Fruit fly (Drosophila melanogaster) whole organism, embryonic: ENCODE measurements around the gene Fam92.
A peak's percentile ranks its signal among the peaks of the same experiment; 100 is the strongest.

Source experiments
- Adf1 ChIP-seq: fragments of 200-800 bp; sonication (Bioruptor generic); IDR thresholded peaks from 2 replicates; pipeline ENCODE4 v1.3.6; 2022; ENCODE audit warnings: missing biosample characterization, missing genetic modification characterization
- Bgb ChIP-seq: fragments of 200-800 bp; sonication (Bioruptor generic); IDR thresholded peaks from 2 replicates; pipeline ENCODE4 v1.3.6; 2022; ENCODE audit warnings: missing biosample characterization, missing genetic modification characterization; ENCODE audit not compliant: partially characterized antibody
- Blimp-1 ChIP-seq: fragments of 200-800 bp; sonication (Bioruptor generic); optimal IDR thresholded peaks from 3 replicates; lab custom pipeline; 2018; ENCODE audit warnings: missing biosample characterization, missing genetic modification characterization, mild to moderate bottlenecking, moderate library complexity, missing genetic modification reagents
- CG10321 ChIP-seq: fragments of 200-800 bp; sonication (Bioruptor generic); IDR thresholded peaks from 2 replicates; pipeline ENCODE4 v1.3.6; 2022; ENCODE audit warnings: missing biosample characterization, missing genetic modification characterization
- CG12071 ChIP-seq: fragments of 200-800 bp; sonication (Bioruptor generic); optimal IDR thresholded peaks from 3 replicates; lab custom pipeline; 2018; ENCODE audit warnings: missing biosample characterization, mild to moderate bottlenecking, missing genetic modification characterization
- CG12942 ChIP-seq: fragments of 200-800 bp; sonication (Bioruptor generic); optimal IDR thresholded peaks from 3 replicates; lab custom pipeline; 2016; ENCODE audit warnings: missing biosample characterization, missing genetic modification characterization
- CG13894 ChIP-seq: fragments of 200-800 bp; sonication (Bioruptor generic); optimal IDR thresholded peaks from 3 replicates; lab custom pipeline; 2018; ENCODE audit warnings: missing biosample characterization, mild to moderate bottlenecking, missing genetic modification characterization, moderate library complexity
- CG15479 ChIP-seq: fragments of 200-800 bp; sonication (Bioruptor generic); optimal IDR thresholded peaks from 3 replicates; lab custom pipeline; 2019; ENCODE audit warnings: missing biosample characterization, mild to moderate bottlenecking, missing genetic modification characterization, moderate library complexity
- CG17829 ChIP-seq: fragments of 200-800 bp; optimal IDR thresholded peaks from 2 replicates; lab custom pipeline; 2019; ENCODE audit warnings: missing biosample characterization, mild to moderate bottlenecking, missing genetic modification characterization, moderate library complexity
- CG2120 ChIP-seq: fragments of 200-800 bp; sonication (Bioruptor generic); optimal IDR thresholded peaks from 3 replicates; lab custom pipeline; 2016; ENCODE audit warnings: missing biosample characterization, missing genetic modification characterization
- CG2875 ChIP-seq: fragments of 200-800 bp; sonication (Bioruptor generic); optimal IDR thresholded peaks from 2 replicates; lab custom pipeline; 2017; ENCODE audit warnings: missing biosample characterization, mild to moderate bottlenecking, missing genetic modification characterization, missing genetic modification reagents
- CG4328 ChIP-seq: fragments of 200-800 bp; sonication (Bioruptor generic); optimal IDR thresholded peaks from 3 replicates; lab custom pipeline; 2017; ENCODE audit warnings: missing biosample characterization, missing genetic modification reagents, missing genetic modification characterization
- CG4730 ChIP-seq: fragments of 200-800 bp; sonication (Bioruptor generic); IDR thresholded peaks from 2 replicates; pipeline ENCODE4 v1.3.6; 2022; ENCODE audit warnings: missing biosample characterization, missing genetic modification characterization
- CG4854 ChIP-seq: fragments of 200-800 bp; sonication (Bioruptor generic); optimal IDR thresholded peaks from 2 replicates; lab custom pipeline; 2016; ENCODE audit warnings: missing biosample characterization, missing genetic modification characterization, inconsistent platforms
- CG6689 ChIP-seq: fragments of 200-800 bp; sonication (Bioruptor generic); IDR thresholded peaks from 2 replicates; pipeline ENCODE4 v1.3.6; 2022; ENCODE audit warnings: missing biosample characterization, missing genetic modification characterization
- CG6813 ChIP-seq: fragments of 200-800 bp; sonication (Bioruptor generic); optimal IDR thresholded peaks from 2 replicates; lab custom pipeline; 2017; ENCODE audit warnings: missing biosample characterization, missing genetic modification characterization, mild to moderate bottlenecking, moderate library complexity, missing genetic modification reagents
- CG7271 ChIP-seq: fragments of 200-800 bp; sonication (Bioruptor generic); optimal IDR thresholded peaks from 2 replicates; lab custom pipeline; 2018; ENCODE audit warnings: missing biosample characterization, mild to moderate bottlenecking, missing genetic modification characterization, moderate library complexity
- CG7372 ChIP-seq: fragments of 200-800 bp; sonication (Bioruptor generic); IDR thresholded peaks from 2 replicates; pipeline ENCODE4 v1.3.6; 2022; ENCODE audit warnings: missing biosample characterization, missing genetic modification characterization
- CG8290 ChIP-seq, 3 experiments: fragments of 200-800 bp; sonication (Bioruptor generic); optimal IDR thresholded peaks; 2 replicates each; lab custom pipeline; 2016 to 2019; ENCODE audit warnings: missing biosample characterization in 3 of 3, missing genetic modification characterization in 3 of 3, mild to moderate bottlenecking in 2 of 3, moderate library complexity in 1 of 3
- CG9609 ChIP-seq: fragments of 200-800 bp; sonication (Bioruptor generic); optimal IDR thresholded peaks from 3 replicates; lab custom pipeline; 2016; ENCODE audit warnings: missing biosample characterization, missing genetic modification characterization
- CG9817 ChIP-seq: fragments of 200-800 bp; sonication (Bioruptor generic); optimal IDR thresholded peaks from 2 replicates; lab custom pipeline; 2018; ENCODE audit warnings: missing biosample characterization, mild to moderate bottlenecking, missing genetic modification characterization, moderate library complexity
- E2f1 ChIP-seq: fragments of 200-800 bp; sonication (Bioruptor generic); IDR thresholded peaks from 2 replicates; pipeline ENCODE4 v1.3.6; 2022; ENCODE audit warnings: missing biosample characterization, missing genetic modification characterization
- HLHmδ ChIP-seq: fragments of 200-800 bp; sonication (Bioruptor generic); optimal IDR thresholded peaks from 2 replicates; lab custom pipeline; 2018; ENCODE audit warnings: missing biosample characterization, mild to moderate bottlenecking, missing genetic modification characterization, moderate library complexity
- HmgD ChIP-seq: fragments of 200-800 bp; sonication (Bioruptor generic); optimal IDR thresholded peaks from 3 replicates; lab custom pipeline; 2016; ENCODE audit warnings: missing biosample characterization, missing genetic modification characterization
- MBD-R2 ChIP-seq: fragments of 200-800 bp; sonication (Bioruptor generic); IDR thresholded peaks from 2 replicates; pipeline ENCODE4 v1.3.6; 2022; ENCODE audit warnings: missing biosample characterization, missing genetic modification characterization
- Meics ChIP-seq: fragments of 200-800 bp; sonication (Bioruptor generic); optimal IDR thresholded peaks from 2 replicates; lab custom pipeline; 2017; ENCODE audit warnings: missing biosample characterization, mild to moderate bottlenecking, missing genetic modification characterization
- NFAT ChIP-seq: fragments of 200-800 bp; sonication (Bioruptor generic); IDR thresholded peaks from 2 replicates; pipeline ENCODE4 v1.3.6; 2022; ENCODE audit warnings: missing biosample characterization, missing genetic modification characterization
- PHDP ChIP-seq: fragments of 200-800 bp; sonication (Bioruptor generic); optimal IDR thresholded peaks from 3 replicates; lab custom pipeline; 2018; ENCODE audit warnings: missing biosample characterization, mild to moderate bottlenecking, missing genetic modification characterization, moderate library complexity
- Scr ChIP-seq: fragments of 200-800 bp; sonication (Bioruptor generic); IDR thresholded peaks from 2 replicates; pipeline ENCODE4 v1.3.6; 2022; ENCODE audit warnings: missing biosample characterization, missing genetic modification characterization; ENCODE audit not compliant: partially characterized antibody
- Sry-β ChIP-seq: fragments of 200-800 bp; sonication (Bioruptor generic); optimal IDR thresholded peaks from 2 replicates; lab custom pipeline; 2018; ENCODE audit warnings: missing biosample characterization, mild to moderate bottlenecking, missing genetic modification characterization, moderate library complexity
- Stat92E ChIP-seq, 3 experiments: fragments of >200 bp in 2 of 3; fragments of 200-800 bp in 1 of 3; sonication (Bioruptor generic) in 1 of 3; optimal IDR thresholded peaks; 2 replicates each; lab custom pipeline; 2017 to 2019; ENCODE audit warnings: missing biosample characterization in 3 of 3, missing genetic modification characterization in 3 of 3, mild to moderate bottlenecking in 1 of 3, moderate library complexity in 1 of 3
- ab ChIP-seq: fragments of 200-800 bp; sonication (Bioruptor generic); optimal IDR thresholded peaks from 2 replicates; lab custom pipeline; 2016; ENCODE audit warnings: missing biosample characterization, missing genetic modification characterization
- bab2 ChIP-seq: fragments of 200-800 bp; sonication (Bioruptor generic); optimal IDR thresholded peaks from 2 replicates; lab custom pipeline; 2016; ENCODE audit warnings: missing biosample characterization, missing genetic modification characterization
- btn ChIP-seq: fragments of 200-800 bp; sonication (Bioruptor generic); optimal IDR thresholded peaks from 2 replicates; lab custom pipeline; 2016; ENCODE audit warnings: missing biosample characterization, missing genetic modification characterization
- da ChIP-seq: fragments of 200-800 bp; sonication (Bioruptor generic); optimal IDR thresholded peaks from 2 replicates; lab custom pipeline; 2016; ENCODE audit warnings: missing biosample characterization, missing genetic modification characterization
- dmrt99B ChIP-seq: fragments of 200-800 bp; sonication (Bioruptor generic); optimal IDR thresholded peaks from 2 replicates; lab custom pipeline; 2018; ENCODE audit warnings: missing biosample characterization, mild to moderate bottlenecking, missing genetic modification characterization, moderate library complexity
- dpn ChIP-seq, 2 experiments: fragments of 200-800 bp; sonication (Bioruptor generic); optimal IDR thresholded peaks; 3 replicates each; lab custom pipeline; 2016; ENCODE audit warnings: missing biosample characterization in 2 of 2, missing genetic modification characterization in 2 of 2
- eve ChIP-seq, 2 experiments: fragments of >200 bp; optimal IDR thresholded peaks; 2 replicates each; lab custom pipeline; 2017; ENCODE audit warnings: missing biosample characterization in 2 of 2, missing genetic modification characterization in 2 of 2
- fd3F ChIP-seq: fragments of 200-800 bp; sonication (Bioruptor generic); optimal IDR thresholded peaks from 2 replicates; lab custom pipeline; 2018; ENCODE audit warnings: missing biosample characterization, mild to moderate bottlenecking, missing genetic modification characterization, moderate library complexity
- gce ChIP-seq: fragments of 200-800 bp; sonication (Bioruptor generic); IDR thresholded peaks from 3 replicates; pipeline ENCODE4 v1.3.6; 2022; ENCODE audit warnings: missing biosample characterization, missing genetic modification characterization
- gro ChIP-seq: fragments of 200-800 bp; sonication (Bioruptor generic); optimal IDR thresholded peaks from 2 replicates; lab custom pipeline; 2016; ENCODE audit warnings: missing biosample characterization, missing genetic modification characterization
- ken ChIP-seq: fragments of 200-800 bp; sonication (Bioruptor generic); IDR thresholded peaks from 3 replicates; pipeline ENCODE4 v1.3.6; 2022; ENCODE audit warnings: missing biosample characterization, missing genetic modification characterization
- klu ChIP-seq: fragments of 200-800 bp; sonication (Bioruptor generic); IDR thresholded peaks from 2 replicates; pipeline ENCODE4 v1.3.6; 2022; ENCODE audit warnings: missing biosample characterization, missing genetic modification characterization
- luna ChIP-seq: fragments of 200-800 bp; sonication (Bioruptor generic); optimal IDR thresholded peaks from 2 replicates; lab custom pipeline; 2016; ENCODE audit warnings: missing biosample characterization, missing genetic modification characterization
- pum ChIP-seq: fragments of 200-800 bp; sonication (Bioruptor generic); optimal IDR thresholded peaks from 2 replicates; lab custom pipeline; 2016; ENCODE audit warnings: missing biosample characterization, missing genetic modification characterization
- pzg ChIP-seq: fragments of 200-800 bp; sonication (Bioruptor generic); optimal IDR thresholded peaks from 3 replicates; lab custom pipeline; 2018; ENCODE audit warnings: missing biosample characterization, mild to moderate bottlenecking, missing genetic modification characterization, moderate library complexity
- salm ChIP-seq: fragments of 200-800 bp; sonication (Bioruptor generic); optimal IDR thresholded peaks from 2 replicates; lab custom pipeline; 2018; ENCODE audit warnings: missing biosample characterization, mild to moderate bottlenecking, missing genetic modification characterization
- so ChIP-seq: fragments of 200-800 bp; sonication (Bioruptor generic); IDR thresholded peaks from 3 replicates; pipeline ENCODE4 v1.3.6; 2022; ENCODE audit warnings: missing biosample characterization, missing genetic modification characterization
- tgo ChIP-seq: fragments of 200-800 bp; sonication (Bioruptor generic); IDR thresholded peaks from 3 replicates; pipeline ENCODE4 v1.3.6; 2022; ENCODE audit warnings: missing biosample characterization, missing genetic modification characterization
- toy ChIP-seq: fragments of 200-800 bp; sonication (Bioruptor generic); IDR thresholded peaks from 2 replicates; pipeline ENCODE4 v1.3.6; 2022; ENCODE audit warnings: missing biosample characterization, missing genetic modification characterization
- zf30C ChIP-seq: fragments of 200-800 bp; sonication (Bioruptor generic); optimal IDR thresholded peaks from 3 replicates; lab custom pipeline; 2018; ENCODE audit warnings: missing biosample characterization, mild to moderate bottlenecking, missing genetic modification characterization

Gene Fam92

DNA sequence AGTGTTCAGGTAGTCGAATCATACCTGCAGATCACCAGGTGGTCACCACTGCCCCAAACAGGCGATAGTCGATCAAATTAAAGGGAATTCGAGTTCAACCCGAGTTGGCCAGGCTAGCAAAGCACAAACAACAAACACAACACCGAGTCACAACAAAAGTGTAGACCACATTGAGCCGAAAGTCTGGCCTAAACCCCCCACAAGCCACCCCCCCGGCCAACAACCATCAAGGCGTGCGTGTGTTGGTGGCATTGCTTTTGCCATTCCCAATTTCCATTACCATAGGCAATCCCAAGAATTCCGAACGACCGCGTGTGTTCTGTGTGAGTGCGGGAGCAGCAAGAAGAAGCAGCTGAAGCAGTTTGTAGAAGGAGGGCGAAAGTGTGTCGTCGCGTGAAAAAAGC lies 9.8 kb downstream of the Fam92 start, which contains the start of gene SC35:
Gene SC35 (minus strand): TSS at position 131 of the 404 bp plus-strand sequence.
- TF ChIP-seq CG7372 (no peak), da (GFP tag; lab: Kevin White, UChicago) (no peak), Scr (GFP tag; lab: Robert Waterston, UW) (no peak; the same call in 1 of the 2 replicates), CG4730 (GFP tag; lab: Robert Waterston, UW) (no peak), NFAT (GFP tag; lab: Robert Waterston, UW) (peak; percentile 40), Blimp-1 (no peak), Stat92E (GFP tag; optimal IDR thresholded peaks at IDR 0.05; lab: Kevin White, UChicago) (peak in 1 of 3 experiments; percentile 14), CG4854 (no peak), klu (no peak), CG17829 (tag; lab: Kevin White, UChicago) (peak; percentile 3), E2f1 (GFP tag; lab: Robert Waterston, UW) (no peak), HmgD (peak; percentile 50), CG7271 (no peak), luna (GFP tag; lab: Kevin White, UChicago) (no peak), CG12942 (GFP tag; lab: Kevin White, UChicago) (no peak), eve (GFP tag; optimal IDR thresholded peaks at IDR 0.05; lab: Kevin White, UChicago) (no peak), dpn (GFP tag; optimal IDR thresholded peaks at IDR 0.05; lab: Kevin White, UChicago) (no peak), CG9817 (tag; lab: Kevin White, UChicago) (no peak), fd3F (GFP tag; lab: Kevin White, UChicago) (no peak), dmrt99B (tag; lab: Kevin White, UChicago) (no peak), bab2 (GFP tag; lab: Kevin White, UChicago) (no peak), MBD-R2 (peak; percentile 61), PHDP (tag; lab: Kevin White, UChicago) (no peak), CG6689 (GFP tag; lab: Robert Waterston, UW) (no peak), btn (GFP tag; lab: Kevin White, UChicago) (no peak), CG10321 (GFP tag; lab: Robert Waterston, UW) (no peak), CG8290 (GFP tag; optimal IDR thresholded peaks at IDR 0.05; lab: Kevin White, UChicago) (no peak), CG8290 (tag; optimal IDR thresholded peaks at IDR 0.05; lab: Kevin White, UChicago) (peak in 1 of 2 experiments; percentile 58), CG2120 (GFP tag; lab: Kevin White, UChicago) (no peak), toy (GFP tag; lab: Robert Waterston, UW) (no peak), pum (GFP tag; lab: Kevin White, UChicago) (no peak), zf30C (GFP tag; lab: Kevin White, UChicago) (no peak), CG9609 (no peak), pzg (GFP tag; lab: Kevin White, UChicago) (peak; percentile 82), CG4328 (GFP tag; lab: Kevin White, UChicago) (no peak), Bgb (GFP tag; lab: Robert Waterston, UW) (0 out of 2 replicates have a peak, but pooled peaks have one; percentile 23), HLHmδ (GFP tag; lab: Kevin White, UChicago) (peak; percentile 57), ab (no peak), salm (tag; lab: Kevin White, UChicago) (no peak), gce (GFP tag; lab: Robert Waterston, UW) (0 out of 3 replicates have a peak, but pooled peaks have one; percentile 36), Meics (GFP tag; lab: Kevin White, UChicago) (no peak), CG6813 (GFP tag; lab: Kevin White, UChicago) (peak; percentile 21), CG15479 (no peak), tgo (GFP tag; lab: Robert Waterston, UW) (no peak), so (GFP tag; lab: Robert Waterston, UW) (no peak), CG2875 (no peak), ken (GFP tag; lab: Robert Waterston, UW) (no peak), CG13894 (no peak), Sry-β (peak; percentile 53), CG12071 (GFP tag; lab: Kevin White, UChicago) (no peak), Adf1 (GFP tag; lab: Robert Waterston, UW) (no peak; the same call in 1 of the 2 replicates), gro (peak; percentile 12)
